Fruit fly (Drosophila melanogaster): ENCODE measurements around the gene CG10654.
A peak's percentile ranks its signal among the peaks of the same experiment; 100 is the strongest.

Gene CG10654

DNA sequence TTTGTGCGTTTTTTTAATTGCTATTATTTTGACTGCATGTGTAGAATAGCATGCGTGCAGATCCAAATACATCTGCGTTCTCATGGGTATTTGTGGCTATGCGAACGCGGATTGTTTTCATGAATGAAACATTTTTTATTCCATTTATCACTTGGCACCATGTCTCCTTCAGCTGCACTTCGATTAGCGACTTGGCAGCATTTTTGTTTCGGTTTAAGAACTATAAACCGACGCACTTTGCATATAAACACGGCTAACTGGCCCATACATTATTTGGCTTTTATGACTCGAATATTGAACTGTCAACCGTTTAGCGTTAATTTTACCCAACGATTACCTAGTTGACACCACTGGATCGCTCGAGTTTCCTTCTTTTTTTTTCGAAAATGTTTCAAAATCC lies 23.2 kb downstream of the CG10654 start:
- TF ChIP-seq CG32121 (GFP tag; IDR thresholded peaks at IDR 0.05) (peak; percentile 16; the same call in 1 of the 2 replicates), D1 (tag; optimal IDR thresholded peaks at IDR 0.05) (no peak), CG4496 (GFP tag; IDR thresholded peaks at IDR 0.05) (0 out of 3 replicates have a peak, but pooled peaks have one; percentile 38), CG12605 (GFP tag; IDR thresholded peaks at IDR 0.05) (no peak)

dm6 chr3L:12482917-12483316 lies 24.7 kb downstream of the CG10654 start:
- TF ChIP-seq D1 (tag; optimal IDR thresholded peaks at IDR 0.05) = no peak
- TF ChIP-seq Pif1B (GFP tag; optimal IDR thresholded peaks at IDR 0.05) = peak; percentile 53
- peak; percentile 77 for TF ChIP-seq Ets98B (GFP tag; IDR thresholded peaks at IDR 0.05)
- peak; percentile 73 for TF ChIP-seq CG12605 (GFP tag; IDR thresholded peaks at IDR 0.05)
- no peak for TF ChIP-seq EcR (GFP tag; optimal IDR thresholded peaks at IDR 0.05)
- peak; percentile 9 for TF ChIP-seq CG13204 (GFP tag; optimal IDR thresholded peaks at IDR 0.05)
- TF ChIP-seq Pif1A (GFP tag; optimal IDR thresholded peaks at IDR 0.05) = peak; percentile 61
- TF ChIP-seq gl (tag; optimal IDR thresholded peaks at IDR 0.05) = no peak
- peak; percentile 73; the same call in 2 of the 3 replicates for TF ChIP-seq CG4496 (GFP tag; IDR thresholded peaks at IDR 0.05)
- 0 out of 2 replicates have a peak, but pooled peaks have one; percentile 43 for TF ChIP-seq CG10348 (GFP tag; IDR thresholded peaks at IDR 0.05)
- peak; percentile 51 for TF ChIP-seq CG17806 (tag; optimal IDR thresholded peaks at IDR 0.05)
- no peak for TF ChIP-seq Snoo (tag; optimal IDR thresholded peaks at IDR 0.05)
- TF ChIP-seq CG34367 (tag; optimal IDR thresholded peaks at IDR 0.05) = peak; percentile 37
- peak; percentile 86 for TF ChIP-seq CG14655 (GFP tag; optimal IDR thresholded peaks at IDR 0.05)
- TF ChIP-seq CG32121 (GFP tag; IDR thresholded peaks at IDR 0.05) = peak; percentile 88
- TF ChIP-seq CG9948 (tag; optimal IDR thresholded peaks at IDR 0.05) = peak; percentile 66
- peak; percentile 80 for TF ChIP-seq CG8301 (tag; optimal IDR thresholded peaks at IDR 0.05)
- TF ChIP-seq fd96Ca (GFP tag; IDR thresholded peaks at IDR 0.05) = peak; percentile 50; the same call in 2 of the 3 replicates
- peak; percentile 65 for TF ChIP-seq CG15710 (tag; optimal IDR thresholded peaks at IDR 0.05)
- peak; percentile 73 for TF ChIP-seq CG8159 (tag; optimal IDR thresholded peaks at IDR 0.05)
- peak; percentile 59; the same call in 1 of the 2 replicates for TF ChIP-seq rn (GFP tag; IDR thresholded peaks at IDR 0.05)

- peak; percentile 57 for TF ChIP-seq CG13204 (GFP tag; optimal IDR thresholded peaks at IDR 0.05)
- TF ChIP-seq CG15710 (tag; optimal IDR thresholded peaks at IDR 0.05) = no peak
- 0 out of 2 replicates have a peak, but pooled peaks have one; percentile 19 for TF ChIP-seq rn (GFP tag; IDR thresholded peaks at IDR 0.05)
These were observed 25.4 kb downstream of the CG10654 start, which contains the start of gene CG33725 for dm6 chr3L:12482246-12482645. TSS of gene CG33725 (plus strand) at chr3L:12482609.

DNA sequence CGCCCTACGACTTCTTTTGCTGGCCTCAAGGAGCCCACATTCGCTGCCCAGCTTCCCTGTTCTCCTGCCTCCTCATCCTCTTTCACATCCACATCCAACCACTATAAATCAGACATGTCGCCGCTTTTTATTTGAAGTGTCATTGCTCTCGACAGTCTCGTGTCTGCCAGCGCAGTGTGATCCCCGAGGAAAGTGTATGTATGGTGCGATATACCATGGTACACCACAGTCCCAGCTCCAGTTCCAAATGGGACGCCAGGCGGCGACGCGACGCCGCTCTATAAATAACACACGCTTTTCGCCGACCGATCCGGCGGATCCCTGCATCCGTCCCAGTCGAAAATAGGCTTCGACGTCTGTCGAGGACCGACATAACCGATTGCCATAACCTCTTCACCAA lies 29.4 kb downstream of the CG10654 start:
- no peak for TF ChIP-seq CG8301 (tag; optimal IDR thresholded peaks at IDR 0.05)
- peak; percentile 83 for TF ChIP-seq EcR (GFP tag; optimal IDR thresholded peaks at IDR 0.05)

DNA sequence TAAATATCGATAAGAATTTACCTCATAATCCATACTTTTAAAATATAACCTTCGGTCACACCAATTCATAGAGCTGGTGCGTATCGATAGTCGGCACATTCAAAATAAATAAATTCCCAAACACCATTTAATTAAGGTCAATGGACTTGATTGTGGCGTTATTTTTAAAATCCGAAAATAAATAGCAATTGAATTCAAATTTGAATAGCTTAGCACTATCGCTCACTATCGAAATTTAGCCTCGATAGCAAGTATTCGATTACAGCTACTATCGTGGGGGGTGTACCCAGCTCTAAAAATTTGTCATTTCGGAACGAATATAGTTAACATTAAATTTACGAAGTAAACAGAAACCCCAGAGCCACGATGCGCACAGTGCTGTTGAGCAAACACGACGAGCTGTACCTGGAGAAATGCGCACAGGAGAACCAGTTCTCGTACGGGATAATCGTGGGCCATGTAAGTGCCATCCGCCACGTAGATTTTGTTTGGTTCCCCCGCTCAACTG lies 36.1 kb downstream of the CG10654 start, which contains the start of gene CG10616:
Gene CG10616, plus strand, starts transcription at position 258 of the 508 bp plus-strand sequence.
- TF ChIP-seq CG17806 (tag; optimal IDR thresholded peaks at IDR 0.05) (no peak), rn (GFP tag; IDR thresholded peaks at IDR 0.05) (no peak), CG10348 (GFP tag; IDR thresholded peaks at IDR 0.05) (no peak), Pif1B (GFP tag; optimal IDR thresholded peaks at IDR 0.05) (no peak), fd96Ca (GFP tag; IDR thresholded peaks at IDR 0.05) (no peak), CG34367 (tag; optimal IDR thresholded peaks at IDR 0.05) (no peak), CG32121 (GFP tag; IDR thresholded peaks at IDR 0.05) (no peak), Ets98B (GFP tag; IDR thresholded peaks at IDR 0.05) (no peak), Pif1A (GFP tag; optimal IDR thresholded peaks at IDR 0.05) (no peak), D1 (tag; optimal IDR thresholded peaks at IDR 0.05) (no peak), CG8159 (tag; optimal IDR thresholded peaks at IDR 0.05) (no peak), EcR (GFP tag; optimal IDR thresholded peaks at IDR 0.05) (no peak), CG9948 (tag; optimal IDR thresholded peaks at IDR 0.05) (no peak), Snoo (tag; optimal IDR thresholded peaks at IDR 0.05) (no peak), CG14655 (GFP tag; optimal IDR thresholded peaks at IDR 0.05) (no peak), CG4496 (GFP tag; IDR thresholded peaks at IDR 0.05) (no peak), gl (tag; optimal IDR thresholded peaks at IDR 0.05) (no peak)

DNA sequence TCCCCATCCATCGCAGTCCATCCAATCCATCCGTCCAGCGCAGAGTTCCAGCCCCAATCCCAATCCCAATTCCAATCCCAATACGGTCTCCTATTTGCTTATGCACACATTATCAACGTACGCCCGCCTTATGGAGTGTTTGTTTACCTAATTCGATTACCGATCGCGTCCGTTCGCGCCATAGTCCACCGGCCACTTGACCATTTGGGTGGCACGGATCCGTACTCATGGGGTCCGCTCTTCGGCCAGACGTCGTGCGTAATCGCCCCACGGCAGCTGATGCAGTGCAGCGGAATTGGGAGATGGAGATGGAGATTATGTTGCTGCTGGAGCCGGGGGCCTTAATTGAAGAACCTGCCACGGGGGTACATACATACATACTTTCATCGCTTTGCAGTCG lies 37.1 kb downstream of the CG10654 start:
- TF ChIP-seq CG34367 (tag; optimal IDR thresholded peaks at IDR 0.05) = no peak
- no peak for TF ChIP-seq CG10348 (GFP tag; IDR thresholded peaks at IDR 0.05)
- no peak for TF ChIP-seq Pif1A (GFP tag; optimal IDR thresholded peaks at IDR 0.05)
- TF ChIP-seq CG15710 (tag; optimal IDR thresholded peaks at IDR 0.05) = no peak
- no peak for TF ChIP-seq EcR (GFP tag; optimal IDR thresholded peaks at IDR 0.05)
- no peak for TF ChIP-seq fd96Ca (GFP tag; IDR thresholded peaks at IDR 0.05)
- TF ChIP-seq D1 (tag; optimal IDR thresholded peaks at IDR 0.05) = no peak
- TF ChIP-seq CG8159 (tag; optimal IDR thresholded peaks at IDR 0.05) = no peak
- no peak for TF ChIP-seq Snoo (tag; optimal IDR thresholded peaks at IDR 0.05)
- TF ChIP-seq Ets98B (GFP tag; IDR thresholded peaks at IDR 0.05) = no peak
- TF ChIP-seq rn (GFP tag; IDR thresholded peaks at IDR 0.05) = no peak
- TF ChIP-seq CG14655 (GFP tag; optimal IDR thresholded peaks at IDR 0.05) = no peak

- TF ChIP-seq fd96Ca (GFP tag; IDR thresholded peaks at IDR 0.05) = no peak
- no peak for TF ChIP-seq Snoo (tag; optimal IDR thresholded peaks at IDR 0.05)
- TF ChIP-seq CG32121 (GFP tag; IDR thresholded peaks at IDR 0.05) = no peak
- TF ChIP-seq CG14655 (GFP tag; optimal IDR thresholded peaks at IDR 0.05) = no peak
- TF ChIP-seq CG10348 (GFP tag; IDR thresholded peaks at IDR 0.05) = no peak
- TF ChIP-seq Pif1A (GFP tag; optimal IDR thresholded peaks at IDR 0.05) = no peak
- no peak for TF ChIP-seq rn (GFP tag; IDR thresholded peaks at IDR 0.05)
- TF ChIP-seq CG17806 (tag; optimal IDR thresholded peaks at IDR 0.05) = no peak
- TF ChIP-seq Ets98B (GFP tag; IDR thresholded peaks at IDR 0.05) = no peak
- no peak for TF ChIP-seq CG4496 (GFP tag; IDR thresholded peaks at IDR 0.05)
- no peak for TF ChIP-seq Pif1B (GFP tag; optimal IDR thresholded peaks at IDR 0.05)
- TF ChIP-seq D1 (tag; optimal IDR thresholded peaks at IDR 0.05) = no peak
- TF ChIP-seq CG12605 (GFP tag; IDR thresholded peaks at IDR 0.05) = no peak
- TF ChIP-seq CG34367 (tag; optimal IDR thresholded peaks at IDR 0.05) = no peak
- no peak for TF ChIP-seq CG8301 (tag; optimal IDR thresholded peaks at IDR 0.05)
These were observed 38.0 kb downstream of the CG10654 start, which contains the start of gene CG32102 for dm6 chr3L:12469684-12470083. TSS of gene CG32102 (minus strand) at chr3L:12469784.

Measured in whole organism, pupa.